Worm (Caenorhabditis elegans) whole organism, L3 larva: ENCODE data around the gene mlc-6.

Experiments
- ZK546.5 ChIP-seq: sonication (generic microtip); optimal IDR thresholded peaks from 2 replicates; lab custom pipeline; 2017; ENCODE audit warnings: missing biosample characterization, missing genetic modification characterization
- elt-3 ChIP-seq, 3 experiments: fragments of 150-350 bp in 1 of 3; sonication (generic microtip) in 2 of 3; optimal IDR thresholded peaks; 2 replicates in 2 of 3; 4 replicates in 1 of 3; lab custom pipeline; 2014 to 2017; ENCODE audit warnings: missing biosample characterization in 3 of 3, missing genetic modification characterization in 3 of 3
- lin-15B ChIP-seq: fragments of 150-350 bp; optimal IDR thresholded peaks from 2 replicates; lab custom pipeline; 2014; ENCODE audit warnings: missing biosample characterization, missing genetic modification characterization
- nhr-11 ChIP-seq: fragments of 150-350 bp; optimal IDR thresholded peaks from 2 replicates; lab custom pipeline; 2014; ENCODE audit warnings: missing biosample characterization, missing genetic modification characterization
- nhr-237 ChIP-seq: fragments of 150-350 bp; optimal IDR thresholded peaks from 2 replicates; lab custom pipeline; 2014; ENCODE audit warnings: missing biosample characterization, missing genetic modification characterization
- nhr-67 ChIP-seq: fragments of 150-350 bp; optimal IDR thresholded peaks from 2 replicates; lab custom pipeline; 2014; ENCODE audit warnings: missing biosample characterization, missing genetic modification characterization
- nhr-77 ChIP-seq: fragments of 150-350 bp; optimal IDR thresholded peaks from 2 replicates; lab custom pipeline; 2014; ENCODE audit warnings: missing biosample characterization, missing genetic modification characterization
- snpc-4 ChIP-seq: fragments of 150-350 bp; optimal IDR thresholded peaks from 2 replicates; lab custom pipeline; 2014; ENCODE audit warnings: missing biosample characterization, missing genetic modification characterization
- unc-62 ChIP-seq: fragments of 150-350 bp; sonication (generic microtip); optimal IDR thresholded peaks from 4 replicates; lab custom pipeline; 2014; ENCODE audit warnings: missing biosample characterization, missing genetic modification reagents, missing genetic modification characterization

DNA sequence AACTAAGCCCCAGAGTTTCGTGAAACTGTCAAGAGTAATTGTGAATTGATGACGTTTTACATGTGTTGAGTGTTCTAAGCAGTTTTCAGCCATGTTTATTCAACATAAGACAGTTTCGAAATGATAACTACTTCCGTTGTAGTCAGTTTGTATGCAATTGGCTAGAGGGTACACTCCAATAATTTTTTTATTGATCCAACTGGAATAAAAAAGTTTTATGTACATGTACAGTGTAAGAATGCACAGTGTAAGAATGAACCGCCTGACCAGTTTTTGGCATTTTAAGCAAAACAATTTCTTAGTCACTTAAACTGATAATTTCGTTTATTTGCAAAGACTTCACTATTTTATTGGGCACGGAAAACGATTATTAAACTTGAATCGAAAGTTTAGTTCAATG, 33.1 kb downstream of the mlc-6 start:
- no peak for TF ChIP-seq snpc-4
- TF ChIP-seq nhr-67 (tag; lab: Kevin White, UChicago): no peak
- no peak for TF ChIP-seq unc-62 (GFP tag; lab: Kevin White, UChicago)
- no peak for TF ChIP-seq ZK546.5
- no peak for TF ChIP-seq lin-15B
- TF ChIP-seq nhr-237 (tag; lab: Kevin White, UChicago): no peak
- no peak for TF ChIP-seq nhr-11
- TF ChIP-seq nhr-77 (tag; lab: Kevin White, UChicago): no peak
- TF ChIP-seq elt-3 (tag; optimal IDR thresholded peaks at IDR 0.05; lab: Kevin White, UChicago): no peak
